Fruit fly (Drosophila melanogaster): Measurements from ENCODE around the gene CG42762.

DNA sequence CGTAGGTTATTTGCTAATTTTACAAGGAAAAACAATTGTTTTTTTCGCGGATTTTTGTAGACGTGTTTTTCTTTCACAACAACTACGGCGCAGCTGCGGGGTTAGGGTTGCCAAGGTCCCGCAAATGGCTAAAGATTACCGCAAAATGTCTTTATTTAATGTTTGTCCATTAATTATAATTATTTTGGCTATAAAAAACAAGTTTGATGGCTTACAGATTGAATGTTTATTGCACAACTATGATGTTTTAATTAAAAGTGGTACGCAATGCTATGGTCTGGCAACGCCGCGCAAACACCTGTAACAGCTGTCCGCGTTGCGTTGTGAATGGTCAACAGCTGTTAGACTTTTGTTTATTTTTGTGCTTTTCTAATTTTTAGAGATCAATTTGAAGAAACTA lies 12.8 kb upstream of the CG42762 start:
- no peak for TF ChIP-seq Myc (optimal IDR thresholded peaks at IDR 0.05)
- TF ChIP-seq h (optimal IDR thresholded peaks at IDR 0.05), result no peak
